Worm (Caenorhabditis elegans) whole organism, L4/young adult: ENCODE measurements around the gene pbo-1.

Source experiments
- W03F9.2 ChIP-seq: fragments of 150-350 bp; optimal IDR thresholded peaks from 2 replicates; lab custom pipeline; 2014; ENCODE audit warnings: missing biosample characterization, missing genetic modification characterization
- dao-5 ChIP-seq: sonication (generic microtip); optimal IDR thresholded peaks from 2 replicates; lab custom pipeline; 2016; ENCODE audit warnings: missing genotype, missing genetic modification characterization, moderate library complexity, missing compliant biosample characterization
- him-1 ChIP-seq: sonication (generic microtip); optimal IDR thresholded peaks from 2 replicates; lab custom pipeline; 2016; ENCODE audit warnings: missing genotype, missing genetic modification reagents, missing genetic modification characterization, missing compliant biosample characterization

ce11 chrIII:2641659-2642058 lies 44.6 kb downstream of the pbo-1 start:
- TF ChIP-seq him-1 (tag; lab: Kevin White, UChicago): no peak
- TF ChIP-seq W03F9.2: no peak
- TF ChIP-seq dao-5: no peak
